Fruit fly (Drosophila melanogaster): ENCODE data around the gene CG11583.

Gene CG11583

DNA sequence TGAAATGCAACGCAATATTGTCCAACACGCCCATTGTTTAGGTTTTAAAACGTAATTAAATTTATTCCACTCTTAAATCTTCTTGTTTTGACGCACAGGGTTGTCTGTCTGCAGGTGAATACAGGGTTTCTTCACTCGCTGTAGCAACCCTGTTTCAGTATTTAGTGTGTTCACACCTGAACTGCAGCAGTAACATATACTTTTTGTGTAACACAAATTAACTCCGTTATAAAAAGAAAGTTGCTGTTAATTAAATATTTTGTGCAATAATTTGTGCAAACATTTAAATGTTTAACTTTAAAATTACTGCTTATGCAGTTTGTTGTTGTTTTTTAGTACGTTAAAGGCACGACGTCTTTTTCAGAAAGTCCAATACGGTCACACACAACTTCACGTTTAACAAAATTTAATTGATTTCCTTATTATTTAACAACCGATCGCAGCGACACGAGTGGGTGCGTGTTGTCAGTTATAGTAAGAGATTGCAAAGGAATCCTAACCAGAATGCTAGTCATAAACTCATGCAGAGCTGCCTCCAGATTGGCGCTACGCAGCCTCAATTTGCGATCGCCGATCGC, 9.6 kb upstream of the CG11583 start, which contains the start of the genes CG15012 and Fdx2 (continued):
- TF ChIP-seq pita (GFP tag; optimal IDR thresholded peaks at IDR 0.05) (no peak), CG2202 (tag; optimal IDR thresholded peaks at IDR 0.05) (no peak), Mes4 (GFP tag; optimal IDR thresholded peaks at IDR 0.05) (no peak), CG18619 (GFP tag; optimal IDR thresholded peaks at IDR 0.05) (no peak), CG15601 (tag; optimal IDR thresholded peaks at IDR 0.05) (peak; percentile 52), nom (GFP tag; optimal IDR thresholded peaks at IDR 0.05) (no peak), CG6683 (GFP tag; optimal IDR thresholded peaks at IDR 0.05) (no peak), org-1 (GFP tag; optimal IDR thresholded peaks at IDR 0.05) (no peak), CG11085 (GFP tag; IDR thresholded peaks at IDR 0.05) (no peak), gem (tag; optimal IDR thresholded peaks at IDR 0.05) (no peak), CG10462 (GFP tag; optimal IDR thresholded peaks at IDR 0.05) (no peak), amos (GFP tag; IDR thresholded peaks at IDR 0.05; ENCODE audit: partially characterized antibody) (no peak), CG4360 (GFP tag; IDR thresholded peaks at IDR 0.05) (peak; percentile 32; the same call in 1 of the 2 replicates), CG11504 (tag; optimal IDR thresholded peaks at IDR 0.05) (no peak), Six4 (GFP tag; optimal IDR thresholded peaks at IDR 0.05) (no peak), ab (GFP tag; optimal IDR thresholded peaks at IDR 0.05) (no peak), CG12219 (GFP tag; optimal IDR thresholded peaks at IDR 0.05) (no peak), CG3726 (GFP tag; IDR thresholded peaks at IDR 0.05) (no peak), Atf-2 (GFP tag; optimal IDR thresholded peaks at IDR 0.05) (no peak), CG17568 (GFP tag; optimal IDR thresholded peaks at IDR 0.05) (no peak), CG11723 (GFP tag; optimal IDR thresholded peaks at IDR 0.05) (no peak), NC2α (GFP tag; optimal IDR thresholded peaks at IDR 0.05) (no peak), ci (GFP tag; IDR thresholded peaks at IDR 0.05) (peak; percentile 13; the same call in 1 of the 3 replicates), Fer3 (tag; optimal IDR thresholded peaks at IDR 0.05) (no peak), CG1603 (tag; optimal IDR thresholded peaks at IDR 0.05) (peak; percentile 64), Dip2 (GFP tag; IDR thresholded peaks at IDR 0.05) (no peak), PHDP (tag; optimal IDR thresholded peaks at IDR 0.05) (peak; percentile 13), GATAe (GFP tag; conservative IDR thresholded peaks at IDR 0.05) (no peak), sc (optimal IDR thresholded peaks at IDR 0.05) (no peak), sc (GFP tag; optimal IDR thresholded peaks at IDR 0.05) (no peak), lilli (GFP tag; optimal IDR thresholded peaks at IDR 0.05) (peak; percentile 31), CG14710 (tag; optimal IDR thresholded peaks at IDR 0.05) (peak; percentile 91), gce (GFP tag; IDR thresholded peaks at IDR 0.05) (no peak), CG16779 (GFP tag; IDR thresholded peaks at IDR 0.05) (no peak), zen2 (GFP tag; IDR thresholded peaks at IDR 0.05; ENCODE audit: partially characterized antibody) (no peak), CG6854 (GFP tag; optimal IDR thresholded peaks at IDR 0.05) (no peak), CG8359 (GFP tag; optimal IDR thresholded peaks at IDR 0.05; ENCODE audit: borderline replicate concordance) (no peak), CG32532 (GFP tag; IDR thresholded peaks at IDR 0.05) (no peak; the same call in 1 of the 2 replicates), hbn (GFP tag; IDR thresholded peaks at IDR 0.05; ENCODE audit: partially characterized antibody) (no peak), pzg (GFP tag; optimal IDR thresholded peaks at IDR 0.05) (peak; percentile 91), CG12659 (GFP tag; optimal IDR thresholded peaks at IDR 0.05) (peak; percentile 69), CG2889 (GFP tag; IDR thresholded peaks at IDR 0.05) (no peak), CG9437 (GFP tag; optimal IDR thresholded peaks at IDR 0.05) (peak; percentile 28), ttk (GFP tag; IDR thresholded peaks at IDR 0.05) (no peak), CG8765 (GFP tag; IDR thresholded peaks at IDR 0.05) (no peak), NC2β (GFP tag; optimal IDR thresholded peaks at IDR 0.05) (peak; percentile 23), CG2712 (tag; optimal IDR thresholded peaks at IDR 0.05) (peak; percentile 62), sima (GFP tag; optimal IDR thresholded peaks at IDR 0.05) (no peak), Sox100B (GFP tag; optimal IDR thresholded peaks at IDR 0.05) (no peak), Deaf1 (tag; optimal IDR thresholded peaks at IDR 0.05) (peak; percentile 3), CG2120 (GFP tag; optimal IDR thresholded peaks at IDR 0.05) (peak; percentile 46)
